Worm (Caenorhabditis elegans): ENCODE data around the gene F09E10.7.

ce11 chrX:1478569-1478968 is 23.1 kb downstream of the F09E10.7 start:
- TF ChIP-seq ceh-34 (tag; optimal IDR thresholded peaks at IDR 0.05) (no peak), pha-2 (tag; optimal IDR thresholded peaks at IDR 0.05) (no peak), rnt-1 (tag; optimal IDR thresholded peaks at IDR 0.05) (no peak), tbx-2 (tag; optimal IDR thresholded peaks at IDR 0.05) (no peak), nfya-1 (tag; optimal IDR thresholded peaks at IDR 0.05) (no peak), ttx-3 (tag; optimal IDR thresholded peaks at IDR 0.05) (no peak), K09A11.1 (tag; optimal IDR thresholded peaks at IDR 0.05; ENCODE audit: insufficient read depth) (no peak), ets-4 (tag; optimal IDR thresholded peaks at IDR 0.05) (no peak), mec-3 (tag; optimal IDR thresholded peaks at IDR 0.05; ENCODE audit: borderline replicate concordance) (no peak), madf-2 (tag; optimal IDR thresholded peaks at IDR 0.05) (no peak), lim-6 (tag; optimal IDR thresholded peaks at IDR 0.05) (no peak), lin-11 (tag; optimal IDR thresholded peaks at IDR 0.05) (no peak)
